Worm (Caenorhabditis elegans) whole organism, L2 larva: ENCODE results near the gene F22B7.3.

ENCODE experiments used
- C34F6.9 ChIP-seq: fragments of 150-350 bp; optimal IDR thresholded peaks from 2 replicates; lab custom pipeline; 2014; ENCODE audit warnings: missing biosample characterization, missing genetic modification characterization
- F13H6.1 ChIP-seq: sonication (generic microtip); optimal IDR thresholded peaks from 2 replicates; lab custom pipeline; 2016; ENCODE audit warnings: missing genetic modification characterization, missing compliant biosample characterization
- R02D3.7 ChIP-seq: fragments of 150-350 bp; optimal IDR thresholded peaks from 2 replicates; lab custom pipeline; 2014; ENCODE audit warnings: missing biosample characterization, missing genetic modification characterization
- Y55F3AM.14 ChIP-seq: fragments of 200-800 bp; sonication (Bioruptor generic); optimal IDR thresholded peaks from 2 replicates; lab custom pipeline; 2018; ENCODE audit warnings: mild to moderate bottlenecking, missing genetic modification characterization, missing compliant biosample characterization
- ZK546.5 ChIP-seq: sonication (generic microtip); optimal IDR thresholded peaks from 2 replicates; lab custom pipeline; 2017; ENCODE audit warnings: missing biosample characterization, missing genetic modification characterization
- alr-1 ChIP-seq: fragments of 150-350 bp; optimal IDR thresholded peaks from 2 replicates; lab custom pipeline; 2014; ENCODE audit warnings: missing biosample characterization, missing genetic modification characterization
- aly-2 ChIP-seq: fragments of 150-350 bp; optimal IDR thresholded peaks from 2 replicates; lab custom pipeline; 2014; ENCODE audit warnings: missing biosample characterization, missing genetic modification characterization
- blmp-1 ChIP-seq: sonication (generic microtip); optimal IDR thresholded peaks from 2 replicates; lab custom pipeline; 2017; ENCODE audit warnings: missing genetic modification characterization, mild to moderate bottlenecking, missing compliant biosample characterization, antibody characterized with exemption, moderate library complexity; ENCODE audit not compliant: insufficient read depth
- ceh-16 ChIP-seq: fragments of 150-350 bp; optimal IDR thresholded peaks from 2 replicates; lab custom pipeline; 2014; ENCODE audit warnings: missing biosample characterization, missing genetic modification characterization
- ceh-82 ChIP-seq: fragments of 150-350 bp; optimal IDR thresholded peaks from 2 replicates; lab custom pipeline; 2014; ENCODE audit warnings: missing biosample characterization, missing genetic modification characterization
- crh-2 ChIP-seq: sonication (generic microtip); optimal IDR thresholded peaks from 2 replicates; lab custom pipeline; 2017; ENCODE audit warnings: missing biosample characterization, missing genetic modification characterization
- dmd-4 ChIP-seq: sonication (generic microtip); optimal IDR thresholded peaks from 2 replicates; lab custom pipeline; 2017; ENCODE audit warnings: missing biosample characterization, missing genetic modification characterization
- egl-27 ChIP-seq: sonication (generic microtip); optimal IDR thresholded peaks from 3 replicates; lab custom pipeline; 2017; ENCODE audit warnings: missing biosample characterization, missing genetic modification reagents, missing genetic modification characterization
- elt-1 ChIP-seq: fragments of 150-350 bp; optimal IDR thresholded peaks from 2 replicates; lab custom pipeline; 2014; ENCODE audit warnings: missing biosample characterization, missing genetic modification characterization
- elt-3 ChIP-seq: sonication (generic microtip); optimal IDR thresholded peaks from 2 replicates; lab custom pipeline; 2017; ENCODE audit warnings: missing biosample characterization, missing genetic modification characterization
- fos-1 ChIP-seq: fragments of 150-350 bp; optimal IDR thresholded peaks from 2 replicates; lab custom pipeline; 2014; ENCODE audit warnings: missing biosample characterization, missing genetic modification characterization
- gmeb-1 ChIP-seq: fragments of 150-350 bp; optimal IDR thresholded peaks from 2 replicates; lab custom pipeline; 2014; ENCODE audit warnings: missing biosample characterization, missing genetic modification characterization
- lin-11 ChIP-seq: fragments of 150-350 bp; sonication (generic microtip); optimal IDR thresholded peaks from 2 replicates; lab custom pipeline; 2014; ENCODE audit warnings: missing biosample characterization, missing genetic modification characterization, inconsistent platforms, mixed read lengths
- lin-13 ChIP-seq: fragments of 150-350 bp; optimal IDR thresholded peaks from 2 replicates; lab custom pipeline; 2014; ENCODE audit warnings: missing biosample characterization, missing genetic modification reagents, missing genetic modification characterization
- lsy-2 ChIP-seq, 2 experiments: fragments of 150-350 bp in 1 of 2; sonication (generic microtip) in 1 of 2; optimal IDR thresholded peaks; 2 replicates each; lab custom pipeline; 2014 to 2017; ENCODE audit warnings: missing biosample characterization in 2 of 2, missing genetic modification characterization in 2 of 2
- mab-5 ChIP-seq: fragments of 150-350 bp; optimal IDR thresholded peaks from 2 replicates; lab custom pipeline; 2014; ENCODE audit warnings: missing biosample characterization, missing genetic modification characterization
- mbf-1 ChIP-seq: sonication (generic microtip); optimal IDR thresholded peaks from 2 replicates; lab custom pipeline; 2017; ENCODE audit warnings: missing biosample characterization, missing genetic modification characterization
- mdl-1 ChIP-seq, 2 experiments: fragments of 150-350 bp in 1 of 2; sonication (generic microtip) in 1 of 2; optimal IDR thresholded peaks; 2 replicates each; lab custom pipeline; 2017; ENCODE audit warnings: missing biosample characterization in 2 of 2, missing genetic modification characterization in 2 of 2
- nhr-10 ChIP-seq: sonication (generic microtip); optimal IDR thresholded peaks from 2 replicates; lab custom pipeline; 2017; ENCODE audit warnings: missing biosample characterization, missing genetic modification characterization
- nhr-11 ChIP-seq: fragments of 150-350 bp; optimal IDR thresholded peaks from 2 replicates; lab custom pipeline; 2014; ENCODE audit warnings: missing biosample characterization, missing genetic modification characterization
- nhr-129 ChIP-seq: fragments of 150-350 bp; optimal IDR thresholded peaks from 2 replicates; lab custom pipeline; 2014; ENCODE audit warnings: missing biosample characterization, missing genetic modification characterization
- nhr-21 ChIP-seq: fragments of 150-350 bp; optimal IDR thresholded peaks from 2 replicates; lab custom pipeline; 2014; ENCODE audit warnings: missing biosample characterization, missing genetic modification characterization
- nhr-23 ChIP-seq: fragments of 150-350 bp; optimal IDR thresholded peaks from 2 replicates; lab custom pipeline; 2014; ENCODE audit warnings: missing biosample characterization, missing genetic modification reagents, missing genetic modification characterization
- nhr-237 ChIP-seq: fragments of 150-350 bp; optimal IDR thresholded peaks from 2 replicates; lab custom pipeline; 2014; ENCODE audit warnings: missing biosample characterization, missing genetic modification characterization
- nhr-77 ChIP-seq: fragments of 150-350 bp; optimal IDR thresholded peaks from 2 replicates; lab custom pipeline; 2014; ENCODE audit warnings: missing biosample characterization, missing genetic modification characterization
- peb-1 ChIP-seq: fragments of 150-350 bp; optimal IDR thresholded peaks from 2 replicates; lab custom pipeline; 2014; ENCODE audit warnings: missing biosample characterization, missing genetic modification characterization
- sem-4 ChIP-seq: fragments of 150-350 bp; optimal IDR thresholded peaks from 2 replicates; lab custom pipeline; 2014; ENCODE audit warnings: missing biosample characterization, missing genetic modification reagents, missing genetic modification characterization
- skn-1 ChIP-seq: sonication (generic microtip); optimal IDR thresholded peaks from 2 replicates; lab custom pipeline; 2017; ENCODE audit warnings: missing biosample characterization, missing genetic modification characterization
- sma-3 ChIP-seq: sonication (generic microtip); optimal IDR thresholded peaks from 2 replicates; lab custom pipeline; 2016; ENCODE audit warnings: missing genetic modification reagents, missing genetic modification characterization, missing compliant biosample characterization
- sma-9 ChIP-seq, 2 experiments: fragments of 150-350 bp in 1 of 2; sonication (generic microtip) in 1 of 2; optimal IDR thresholded peaks; 2 replicates each; lab custom pipeline; 2014 to 2016; ENCODE audit warnings: missing genetic modification characterization in 2 of 2, mild to moderate bottlenecking in 1 of 2, missing biosample characterization in 1 of 2, missing compliant biosample characterization in 1 of 2, missing genetic modification reagents in 1 of 2, moderate library complexity in 1 of 2
- snpc-4 ChIP-seq: fragments of 150-350 bp; optimal IDR thresholded peaks from 2 replicates; lab custom pipeline; 2014; ENCODE audit warnings: missing biosample characterization, missing genetic modification characterization
- unc-39 ChIP-seq: fragments of 150-350 bp; optimal IDR thresholded peaks from 2 replicates; lab custom pipeline; 2014; ENCODE audit warnings: missing biosample characterization, missing genetic modification characterization
- unc-55 ChIP-seq: fragments of 150-350 bp; sonication (generic microtip); optimal IDR thresholded peaks from 3 replicates; lab custom pipeline; 2014; ENCODE audit warnings: missing biosample characterization, missing genetic modification reagents, missing genetic modification characterization
- unc-62 ChIP-seq: fragments of 150-350 bp; optimal IDR thresholded peaks from 2 replicates; lab custom pipeline; 2014; ENCODE audit warnings: missing biosample characterization, missing genetic modification reagents, missing genetic modification characterization
- ztf-11 ChIP-seq: sonication (generic microtip); optimal IDR thresholded peaks from 2 replicates; lab custom pipeline; 2017; ENCODE audit warnings: missing biosample characterization, missing genetic modification characterization
- ztf-4 ChIP-seq: fragments of 150-350 bp; optimal IDR thresholded peaks from 2 replicates; lab custom pipeline; 2014; ENCODE audit warnings: missing biosample characterization, missing genetic modification characterization

F22B7.3 gene

DNA sequence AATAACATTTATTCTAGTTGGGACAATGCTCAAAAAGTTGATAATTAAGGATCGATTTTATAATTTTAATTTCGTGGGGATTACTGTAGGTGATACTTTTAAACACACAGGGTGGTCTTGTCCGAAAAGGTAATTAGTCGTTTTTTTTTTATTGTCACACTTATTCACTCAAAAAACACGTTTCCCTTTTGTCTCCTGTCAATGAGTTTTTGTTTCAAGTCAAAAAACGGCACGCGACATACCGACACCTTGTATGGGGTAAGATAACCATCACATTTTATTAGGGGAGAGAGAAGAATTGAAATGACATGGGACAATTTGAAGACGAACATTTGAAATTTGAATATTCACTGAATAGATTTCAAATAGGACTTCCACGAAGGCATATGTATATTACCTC, 23.6 kb upstream of the F22B7.3 start:
- TF ChIP-seq peb-1 = no peak
- no peak for TF ChIP-seq nhr-23 (tag; lab: Kevin White, UChicago)
- TF ChIP-seq C34F6.9 (tag; lab: Kevin White, UChicago) = no peak
- TF ChIP-seq lin-13 (GFP tag; lab: Kevin White, UChicago) = no peak
- no peak for TF ChIP-seq elt-1 (tag; lab: Kevin White, UChicago)
- TF ChIP-seq lin-11 (tag; lab: Kevin White, UChicago) = no peak
- TF ChIP-seq ceh-82 (tag; lab: Kevin White, UChicago) = no peak
- TF ChIP-seq nhr-77 (tag; lab: Kevin White, UChicago) = no peak
- no peak for TF ChIP-seq mbf-1 (tag; lab: Kevin White, UChicago)
- TF ChIP-seq Y55F3AM.14 = no peak

ce11 chrIII:8628405-8628982, 20.2 kb upstream of the F22B7.3 start, which contains the start of the genes polk-1 and gpr-1:
TSS of gene polk-1 (minus strand) at chrIII:8628590.
TSS of gene gpr-1 (plus strand) at chrIII:8628932.
- TF ChIP-seq nhr-129 (tag; lab: Kevin White, UChicago) (peak; percentile 26), nhr-10 (tag; lab: Kevin White, UChicago) (no peak), ztf-11 (tag; lab: Kevin White, UChicago) (no peak), nhr-237 (tag; lab: Kevin White, UChicago) (no peak), R02D3.7 (tag; lab: Kevin White, UChicago) (no peak), C34F6.9 (tag; lab: Kevin White, UChicago) (peak; percentile 27), lin-13 (GFP tag; lab: Kevin White, UChicago) (peak; percentile 72), lsy-2 (tag; optimal IDR thresholded peaks at IDR 0.05; lab: Kevin White, UChicago) (peak in 1 of 2 experiments; percentile 50), gmeb-1 (tag; lab: Kevin White, UChicago) (peak; percentile 67)

DNA sequence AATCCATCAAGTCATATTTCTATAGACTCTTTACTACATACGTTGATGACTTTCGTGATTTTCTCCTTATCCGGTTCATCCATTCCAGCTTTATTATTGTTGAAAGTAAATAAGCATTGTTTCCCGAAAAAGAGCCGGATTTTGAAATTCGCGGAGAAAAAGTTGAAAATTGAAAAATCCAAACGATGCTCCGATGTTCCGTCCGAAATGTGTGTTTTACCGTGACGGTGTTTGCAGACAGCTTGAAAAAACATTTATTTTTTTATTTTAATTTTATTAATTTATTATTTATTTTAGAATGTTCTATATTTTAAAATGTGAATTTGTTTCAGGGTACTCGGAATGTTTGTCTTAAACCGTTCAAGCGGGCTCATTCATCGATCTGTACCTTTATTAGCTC, 17.9 kb upstream of the F22B7.3 start, which contains the start of gene dnj-10:
TSS of gene dnj-10 (plus strand) at position 333 of the 400 bp plus-strand sequence.
- TF ChIP-seq sma-3 (GFP tag; lab: Kevin White, UChicago) (peak; percentile 41), lin-11 (tag; lab: Kevin White, UChicago) (peak; percentile 23), ZK546.5 (no peak), R02D3.7 (tag; lab: Kevin White, UChicago) (no peak), crh-2 (no peak), lsy-2 (tag; optimal IDR thresholded peaks at IDR 0.05; lab: Kevin White, UChicago) (peak; percentile 55 to 88), nhr-129 (tag; lab: Kevin White, UChicago) (peak; percentile 19), unc-55 (GFP tag; lab: Kevin White, UChicago) (peak; percentile 88), C34F6.9 (tag; lab: Kevin White, UChicago) (peak; percentile 79), lin-13 (GFP tag; lab: Kevin White, UChicago) (peak; percentile 53), snpc-4 (tag; lab: Kevin White, UChicago) (no peak), fos-1 (peak; percentile 17), sma-9 (GFP tag; optimal IDR thresholded peaks at IDR 0.05; lab: Kevin White, UChicago) (peak; percentile 55), sma-9 (tag; optimal IDR thresholded peaks at IDR 0.05; lab: Kevin White, UChicago) (no peak), gmeb-1 (tag; lab: Kevin White, UChicago) (peak; percentile 89)

- TF ChIP-seq nhr-10 (tag; lab: Kevin White, UChicago) (no peak), alr-1 (tag; lab: Kevin White, UChicago) (no peak), ceh-16 (tag; lab: Kevin White, UChicago) (no peak), skn-1 (tag; lab: Kevin White, UChicago) (no peak), mab-5 (tag; lab: Kevin White, UChicago) (peak; percentile 78), C34F6.9 (tag; lab: Kevin White, UChicago) (peak; percentile 36), elt-1 (tag; lab: Kevin White, UChicago) (no peak), nhr-77 (tag; lab: Kevin White, UChicago) (no peak), egl-27 (tag; lab: Kevin White, UChicago) (no peak), elt-3 (tag; lab: Kevin White, UChicago) (no peak), sma-3 (GFP tag; lab: Kevin White, UChicago) (no peak), peb-1 (no peak), sma-9 (GFP tag; optimal IDR thresholded peaks at IDR 0.05; lab: Kevin White, UChicago) (no peak), sma-9 (tag; optimal IDR thresholded peaks at IDR 0.05; lab: Kevin White, UChicago) (no peak), unc-62 (GFP tag; lab: Kevin White, UChicago) (no peak), ceh-82 (tag; lab: Kevin White, UChicago) (no peak), nhr-237 (tag; lab: Kevin White, UChicago) (no peak), R02D3.7 (tag; lab: Kevin White, UChicago) (no peak), lin-13 (GFP tag; lab: Kevin White, UChicago) (no peak), unc-39 (tag; lab: Kevin White, UChicago) (no peak), lsy-2 (tag; optimal IDR thresholded peaks at IDR 0.05; lab: Kevin White, UChicago) (peak in 1 of 2 experiments; percentile 52), sem-4 (tag; lab: Kevin White, UChicago) (no peak), nhr-21 (tag; lab: Kevin White, UChicago) (no peak), ztf-4 (tag; lab: Kevin White, UChicago) (no peak), nhr-11 (tag; lab: Kevin White, UChicago) (no peak), blmp-1 (tag; lab: Kevin White, UChicago) (no peak), mbf-1 (tag; lab: Kevin White, UChicago) (no peak), F13H6.1 (tag; lab: Kevin White, UChicago) (no peak), lin-11 (tag; lab: Kevin White, UChicago) (no peak), crh-2 (peak; percentile 23), unc-55 (GFP tag; lab: Kevin White, UChicago) (peak; percentile 15), mdl-1 (tag; optimal IDR thresholded peaks at IDR 0.05; lab: Kevin White, UChicago) (no peak), snpc-4 (tag; lab: Kevin White, UChicago) (no peak), dmd-4 (no peak), nhr-129 (tag; lab: Kevin White, UChicago) (peak; percentile 27), ZK546.5 (no peak), aly-2 (tag; lab: Kevin White, UChicago) (no peak)
Observed at ce11 chrIII:8636803-8637202, 11.9 kb upstream of the F22B7.3 start.
